Fruit fly (Drosophila melanogaster) whole organism, embryonic: ENCODE results near the gene CG8034.

Experiments used
- Antp ChIP-seq: fragments of 200-800 bp; sonication (Bioruptor generic); optimal IDR thresholded peaks from 3 replicates; lab custom pipeline; 2016; ENCODE audit warnings: missing biosample characterization, missing genetic modification characterization
- Asciz ChIP-seq: fragments of 200-800 bp; sonication (Bioruptor generic); optimal IDR thresholded peaks from 2 replicates; lab custom pipeline; 2017; ENCODE audit warnings: missing biosample characterization, mild to moderate bottlenecking, missing genetic modification characterization, missing genetic modification reagents
- CG10147 ChIP-seq: fragments of 200-800 bp; sonication (Bioruptor generic); optimal IDR thresholded peaks from 2 replicates; lab custom pipeline; 2019; ENCODE audit warnings: missing biosample characterization, mild to moderate bottlenecking, missing genetic modification characterization, moderate library complexity
- CG1024 ChIP-seq: fragments of 200-800 bp; sonication (Bioruptor generic); IDR thresholded peaks from 2 replicates; pipeline ENCODE4 v1.3.6; 2022; ENCODE audit warnings: missing biosample characterization, missing genetic modification characterization
- CG11560 ChIP-seq: fragments of 200-800 bp; sonication (Bioruptor generic); IDR thresholded peaks from 3 replicates; pipeline ENCODE4 v1.3.6; 2022; ENCODE audit warnings: missing biosample characterization, missing genetic modification characterization
- CG12219 ChIP-seq: fragments of 200-800 bp; sonication (Bioruptor generic); optimal IDR thresholded peaks from 3 replicates; lab custom pipeline; 2018; ENCODE audit warnings: missing biosample characterization, mild to moderate bottlenecking, missing genetic modification characterization
- CG13424 ChIP-seq: fragments of 200-800 bp; sonication (Bioruptor generic); optimal IDR thresholded peaks from 2 replicates; lab custom pipeline; 2019; ENCODE audit warnings: missing biosample characterization, mild to moderate bottlenecking, missing genetic modification characterization, moderate library complexity
- CG15601 ChIP-seq: fragments of 200-800 bp; sonication (Bioruptor generic); optimal IDR thresholded peaks from 3 replicates; lab custom pipeline; 2019; ENCODE audit warnings: missing biosample characterization, mild to moderate bottlenecking, missing genetic modification characterization, moderate library complexity
- CG16813 ChIP-seq: fragments of 200-800 bp; sonication (Bioruptor generic); IDR thresholded peaks from 3 replicates; pipeline ENCODE4 v1.3.6; 2022; ENCODE audit warnings: missing biosample characterization, missing genetic modification characterization; ENCODE audit not compliant: partially characterized antibody
- CG17359 ChIP-seq: fragments of 200-800 bp; sonication (Bioruptor generic); optimal IDR thresholded peaks from 3 replicates; lab custom pipeline; 2018; ENCODE audit warnings: missing biosample characterization, mild to moderate bottlenecking, missing genetic modification characterization, moderate library complexity
- CG18619 ChIP-seq: fragments of 200-800 bp; sonication (Bioruptor generic); optimal IDR thresholded peaks from 3 replicates; lab custom pipeline; 2017; ENCODE audit warnings: missing biosample characterization, mild to moderate bottlenecking, missing genetic modification characterization
- CG2889 ChIP-seq: fragments of 200-800 bp; sonication (Bioruptor generic); IDR thresholded peaks from 3 replicates; pipeline ENCODE4 v1.3.6; 2022; ENCODE audit warnings: missing biosample characterization, missing genetic modification characterization
- CG32767 ChIP-seq: fragments of 200-800 bp; sonication (Bioruptor generic); IDR thresholded peaks from 2 replicates; pipeline ENCODE4 v1.3.6; 2022; ENCODE audit warnings: missing biosample characterization, missing genetic modification characterization
- CG3407 ChIP-seq: fragments of 200-800 bp; sonication (Bioruptor generic); optimal IDR thresholded peaks from 2 replicates; lab custom pipeline; 2018; ENCODE audit warnings: missing biosample characterization, mild to moderate bottlenecking, missing genetic modification characterization
- CG6791 ChIP-seq: fragments of 200-800 bp; sonication (Bioruptor generic); IDR thresholded peaks from 3 replicates; pipeline ENCODE4 v1.3.6; 2022; ENCODE audit warnings: missing biosample characterization, missing genetic modification characterization; ENCODE audit not compliant: partially characterized antibody
- CG6813 ChIP-seq: fragments of 200-800 bp; sonication (Bioruptor generic); optimal IDR thresholded peaks from 2 replicates; lab custom pipeline; 2017; ENCODE audit warnings: missing biosample characterization, missing genetic modification characterization, mild to moderate bottlenecking, moderate library complexity, missing genetic modification reagents
- CG7271 ChIP-seq: fragments of 200-800 bp; sonication (Bioruptor generic); optimal IDR thresholded peaks from 2 replicates; lab custom pipeline; 2018; ENCODE audit warnings: missing biosample characterization, mild to moderate bottlenecking, missing genetic modification characterization, moderate library complexity
- CG8290 ChIP-seq, 3 experiments: fragments of 200-800 bp; sonication (Bioruptor generic); optimal IDR thresholded peaks; 2 replicates each; lab custom pipeline; 2016 to 2019; ENCODE audit warnings: missing biosample characterization in 3 of 3, missing genetic modification characterization in 3 of 3, mild to moderate bottlenecking in 2 of 3, moderate library complexity in 1 of 3
- CG9817 ChIP-seq: fragments of 200-800 bp; sonication (Bioruptor generic); optimal IDR thresholded peaks from 2 replicates; lab custom pipeline; 2018; ENCODE audit warnings: missing biosample characterization, mild to moderate bottlenecking, missing genetic modification characterization, moderate library complexity
- CkIIα-i1 ChIP-seq: fragments of 200-800 bp; sonication (Bioruptor generic); IDR thresholded peaks from 2 replicates; pipeline ENCODE4 v1.3.6; 2022; ENCODE audit warnings: missing biosample characterization, missing genetic modification characterization
- CrebB ChIP-seq: fragments of 200-800 bp; sonication (Bioruptor generic); optimal IDR thresholded peaks from 3 replicates; lab custom pipeline; 2018; ENCODE audit warnings: missing biosample characterization, mild to moderate bottlenecking, missing genetic modification characterization
- Ets97D ChIP-seq: fragments of 200-800 bp; sonication (Bioruptor generic); optimal IDR thresholded peaks from 3 replicates; lab custom pipeline; 2016; ENCODE audit warnings: missing biosample characterization, missing genetic modification characterization
- MESR4 ChIP-seq: fragments of 200-800 bp; sonication (Bioruptor generic); optimal IDR thresholded peaks from 2 replicates; lab custom pipeline; 2018; ENCODE audit warnings: missing biosample characterization, mild to moderate bottlenecking, missing genetic modification characterization, moderate library complexity
- Med ChIP-seq: fragments of 200-800 bp; sonication (Bioruptor generic); peaks from one replicate; lab custom pipeline; 2016; ENCODE audit warnings: missing biosample characterization, missing genetic modification characterization, mild to moderate bottlenecking, inconsistent platforms, moderate library complexity
- Meics ChIP-seq: fragments of 200-800 bp; sonication (Bioruptor generic); optimal IDR thresholded peaks from 2 replicates; lab custom pipeline; 2017; ENCODE audit warnings: missing biosample characterization, mild to moderate bottlenecking, missing genetic modification characterization
- NFAT ChIP-seq: fragments of 200-800 bp; sonication (Bioruptor generic); IDR thresholded peaks from 2 replicates; pipeline ENCODE4 v1.3.6; 2022; ENCODE audit warnings: missing biosample characterization, missing genetic modification characterization
- NK7.1 ChIP-seq: fragments of 200-800 bp; sonication (Bioruptor generic); optimal IDR thresholded peaks from 3 replicates; lab custom pipeline; 2016; ENCODE audit warnings: missing biosample characterization, missing genetic modification characterization
- Side ChIP-seq: fragments of 200-800 bp; sonication (Bioruptor generic); optimal IDR thresholded peaks from 2 replicates; lab custom pipeline; 2016; ENCODE audit warnings: missing biosample characterization, missing genetic modification characterization
- Xbp1 ChIP-seq: fragments of 200-800 bp; sonication (Bioruptor generic); optimal IDR thresholded peaks from 3 replicates; lab custom pipeline; 2016; ENCODE audit warnings: missing biosample characterization, mild to moderate bottlenecking, missing genetic modification characterization
- ap ChIP-seq: fragments of 200-800 bp; sonication (Bioruptor generic); IDR thresholded peaks from 2 replicates; pipeline ENCODE4 v1.3.6; 2022; ENCODE audit warnings: missing biosample characterization, missing genetic modification characterization
- bcd ChIP-seq: fragments of 200-800 bp; sonication (Bioruptor generic); optimal IDR thresholded peaks from 2 replicates; lab custom pipeline; 2017; ENCODE audit warnings: missing biosample characterization, mild to moderate bottlenecking, missing genetic modification characterization
- crc ChIP-seq: fragments of 200-800 bp; sonication (Bioruptor generic); optimal IDR thresholded peaks from 2 replicates; lab custom pipeline; 2016; ENCODE audit warnings: missing biosample characterization, missing genetic modification characterization
- fd3F ChIP-seq: fragments of 200-800 bp; sonication (Bioruptor generic); optimal IDR thresholded peaks from 2 replicates; lab custom pipeline; 2018; ENCODE audit warnings: missing biosample characterization, mild to moderate bottlenecking, missing genetic modification characterization, moderate library complexity
- gsb-n ChIP-seq: fragments of 200-800 bp; sonication (Bioruptor generic); optimal IDR thresholded peaks from 3 replicates; lab custom pipeline; 2018; ENCODE audit warnings: missing biosample characterization, mild to moderate bottlenecking, missing genetic modification characterization
- inv ChIP-seq: fragments of 200-800 bp; sonication (Bioruptor generic); IDR thresholded peaks from 2 replicates; pipeline ENCODE4 v1.3.6; 2022; ENCODE audit warnings: missing biosample characterization, missing genetic modification characterization; ENCODE audit not compliant: partially characterized antibody
- kay ChIP-seq: fragments of 200-800 bp; sonication (Bioruptor generic); optimal IDR thresholded peaks from 2 replicates; lab custom pipeline; 2016; ENCODE audit warnings: missing biosample characterization, missing genetic modification characterization
- luna ChIP-seq: fragments of 200-800 bp; sonication (Bioruptor generic); optimal IDR thresholded peaks from 2 replicates; lab custom pipeline; 2016; ENCODE audit warnings: missing biosample characterization, missing genetic modification characterization
- mirr ChIP-seq: fragments of 200-800 bp; sonication (Bioruptor generic); optimal IDR thresholded peaks from 3 replicates; lab custom pipeline; 2018; ENCODE audit warnings: missing biosample characterization, mild to moderate bottlenecking, missing genetic modification characterization
- phol ChIP-seq: fragments of 200-800 bp; sonication (Bioruptor generic); optimal IDR thresholded peaks from 3 replicates; lab custom pipeline; 2018; ENCODE audit warnings: missing biosample characterization, mild to moderate bottlenecking, missing genetic modification characterization, moderate library complexity
- ranshi ChIP-seq: fragments of 200-800 bp; sonication (Bioruptor generic); IDR thresholded peaks from 2 replicates; pipeline ENCODE4 v1.3.6; 2022; ENCODE audit warnings: missing biosample characterization, missing genetic modification characterization
- salm ChIP-seq: fragments of 200-800 bp; sonication (Bioruptor generic); optimal IDR thresholded peaks from 2 replicates; lab custom pipeline; 2018; ENCODE audit warnings: missing biosample characterization, mild to moderate bottlenecking, missing genetic modification characterization
- slp2 ChIP-seq: fragments of 200-800 bp; sonication (Bioruptor generic); optimal IDR thresholded peaks from 2 replicates; lab custom pipeline; 2016; ENCODE audit warnings: missing biosample characterization, missing genetic modification characterization
- sug ChIP-seq: fragments of 200-800 bp; optimal IDR thresholded peaks from 2 replicates; lab custom pipeline; 2019; ENCODE audit warnings: missing biosample characterization, mild to moderate bottlenecking, missing genetic modification characterization, moderate library complexity
- tll ChIP-seq, 2 experiments: fragments of 200-800 bp in 1 of 2; fragments of >200 bp in 1 of 2; sonication (Bioruptor generic) in 1 of 2; optimal IDR thresholded peaks; 2 replicates each; lab custom pipeline; 2017 to 2019; ENCODE audit warnings: missing biosample characterization in 2 of 2, missing genetic modification characterization in 2 of 2, mild to moderate bottlenecking in 1 of 2, moderate library complexity in 1 of 2
- twi ChIP-seq: fragments of 200-800 bp; optimal IDR thresholded peaks from 2 replicates; lab custom pipeline; 2019; ENCODE audit warnings: missing biosample characterization, mild to moderate bottlenecking, missing genetic modification characterization, moderate library complexity
- zen2 ChIP-seq: fragments of 200-800 bp; sonication (Bioruptor generic); IDR thresholded peaks from 3 replicates; pipeline ENCODE4 v1.3.6; 2022; ENCODE audit warnings: missing biosample characterization, missing genetic modification characterization; ENCODE audit not compliant: partially characterized antibody

CG8034 gene

dm6 chrX:19297899-19298784 lies at the start of gene CG8034 (continued):
- TF ChIP-seq CG3407 (GFP tag; lab: Kevin White, UChicago) (peak; percentile 92), CG6813 (GFP tag; lab: Kevin White, UChicago) (peak; percentile 93), gsb-n (tag; lab: Kevin White, UChicago) (peak; percentile 95), NFAT (GFP tag; lab: Robert Waterston, UW) (peak; percentile 83), Side (GFP tag; lab: Kevin White, UChicago) (peak; percentile 94), fd3F (peak; percentile 95), Ets97D (GFP tag; lab: Kevin White, UChicago) (peak; percentile 86), CkIIα-i1 (GFP tag; lab: Robert Waterston, UW) (peak; percentile 65; the same call in 1 of the 2 replicates), zen2 (0 out of 3 replicates have a peak, but pooled peaks have one; percentile 22), CG18619 (GFP tag; lab: Kevin White, UChicago) (peak; percentile 98), bcd (GFP tag; lab: Kevin White, UChicago) (peak; percentile 98), CG15601 (peak; percentile 95), CG1024 (GFP tag; lab: Robert Waterston, UW) (0 out of 2 replicates have a peak, but pooled peaks have one; percentile 57), phol (tag; lab: Kevin White, UChicago) (peak; percentile 97), ranshi (GFP tag; lab: Robert Waterston, UW) (peak; percentile 93), CG7271 (tag; lab: Kevin White, UChicago) (peak; percentile 77), ap (peak; percentile 86), CG16813 (GFP tag; lab: Robert Waterston, UW) (peak; percentile 62), Asciz (peak; percentile 93), salm (tag; lab: Kevin White, UChicago) (peak; percentile 92), luna (GFP tag; lab: Kevin White, UChicago) (peak; percentile 77), CG2889 (GFP tag; lab: Robert Waterston, UW) (peak; percentile 90), Med (GFP tag; lab: Kevin White, UChicago) (peak; percentile 99), tll (GFP tag; optimal IDR thresholded peaks at IDR 0.05; lab: Kevin White, UChicago) (peak; percentile 39 to 69), CG11560 (peak; percentile 89), CG9817 (tag; lab: Kevin White, UChicago) (peak; percentile 96), Meics (GFP tag; lab: Kevin White, UChicago) (peak; percentile 97), twi (tag; lab: Kevin White, UChicago) (peak; percentile 95), Antp (GFP tag; lab: Kevin White, UChicago) (peak; percentile 94), CG10147 (peak; percentile 96), Xbp1 (GFP tag; lab: Kevin White, UChicago) (peak; percentile 97), NK7.1 (GFP tag; lab: Kevin White, UChicago) (peak; percentile 94), CG32767 (GFP tag; lab: Robert Waterston, UW) (peak; percentile 96), CG8290 (GFP tag; optimal IDR thresholded peaks at IDR 0.05; lab: Kevin White, UChicago) (peak; percentile 93), CG8290 (tag; optimal IDR thresholded peaks at IDR 0.05; lab: Kevin White, UChicago) (peak; percentile 82), inv (peak; percentile 31; the same call in 1 of the 2 replicates), CG12219 (peak; percentile 96), sug (tag; lab: Kevin White, UChicago) (peak; percentile 96), kay (GFP tag; lab: Kevin White, UChicago) (peak; percentile 93), crc (GFP tag; lab: Kevin White, UChicago) (peak; percentile 90), MESR4 (GFP tag; lab: Kevin White, UChicago) (peak; percentile 47), CG13424 (tag; lab: Kevin White, UChicago) (peak; percentile 98), mirr (GFP tag; lab: Kevin White, UChicago) (peak; percentile 92), CG6791 (GFP tag; lab: Robert Waterston, UW) (0 out of 3 replicates have a peak, but pooled peaks have one; percentile 42), CG17359 (peak; percentile 95), slp2 (GFP tag; lab: Kevin White, UChicago) (peak; percentile 94), CrebB (tag; lab: Kevin White, UChicago) (peak; percentile 93)
